Fruit fly (Drosophila melanogaster): ENCODE data around the gene Ubc2.
A peak's percentile ranks its signal among the peaks of the same experiment; 100 is the strongest.

Gene Ubc2

dm6 chr2L:10800877-10801719 is 33.3 kb upstream of the Ubc2 start, which contains the start of gene CG31869:
Gene CG31869, minus strand, starts transcription at chr2L:10801109.
- TF ChIP-seq dmrt11E (tag; optimal IDR thresholded peaks at IDR 0.05) (no peak), emc (GFP tag; optimal IDR thresholded peaks at IDR 0.05) (no peak), CG8089 (GFP tag; optimal IDR thresholded peaks at IDR 0.05) (no peak), lola (GFP tag; optimal IDR thresholded peaks at IDR 0.05) (no peak), HLH54F (GFP tag; optimal IDR thresholded peaks at IDR 0.05) (no peak), dm (GFP tag; optimal IDR thresholded peaks at IDR 0.05) (no peak), CG15269 (tag; optimal IDR thresholded peaks at IDR 0.05) (peak; percentile 8), CG12219 (GFP tag; optimal IDR thresholded peaks at IDR 0.05) (no peak), CG1647 (GFP tag; optimal IDR thresholded peaks at IDR 0.05) (no peak), croc (GFP tag; conservative IDR thresholded peaks at IDR 0.05) (no peak), CG32532 (GFP tag; IDR thresholded peaks at IDR 0.05) (0 out of 2 replicates have a peak, but pooled peaks have one; percentile 31), GATAe (GFP tag; conservative IDR thresholded peaks at IDR 0.05) (no peak), CG17912 (GFP tag; optimal IDR thresholded peaks at IDR 0.05) (no peak), CG9797 (GFP tag; optimal IDR thresholded peaks at IDR 0.05) (no peak), fd102C (GFP tag; optimal IDR thresholded peaks at IDR 0.05) (no peak), Bdp1 (GFP tag; optimal IDR thresholded peaks at IDR 0.05) (no peak), Ravus (GFP tag; IDR thresholded peaks at IDR 0.05) (no peak; the same call in 1 of the 2 replicates), CG3838 (GFP tag; optimal IDR thresholded peaks at IDR 0.05) (no peak), CG30431 (GFP tag; optimal IDR thresholded peaks at IDR 0.05) (no peak), CG34422 (GFP tag; IDR thresholded peaks at IDR 0.05) (0 out of 3 replicates have a peak, but pooled peaks have one; percentile 10), sr (GFP tag; IDR thresholded peaks at IDR 0.05) (no peak), CG6813 (GFP tag; optimal IDR thresholded peaks at IDR 0.05) (no peak), pzg (GFP tag; optimal IDR thresholded peaks at IDR 0.05) (no peak), esg (GFP tag; conservative IDR thresholded peaks at IDR 0.05) (no peak), CG3847 (GFP tag; IDR thresholded peaks at IDR 0.05) (0 out of 2 replicates have a peak, but pooled peaks have one; percentile 16), Six4 (GFP tag; optimal IDR thresholded peaks at IDR 0.05) (no peak), Ets97D (GFP tag; optimal IDR thresholded peaks at IDR 0.05) (no peak), CG3281 (GFP tag; optimal IDR thresholded peaks at IDR 0.05) (no peak), Opbp (GFP tag; IDR thresholded peaks at IDR 0.05; ENCODE audit: partially characterized antibody) (no peak), sc (optimal IDR thresholded peaks at IDR 0.05) (no peak), sc (GFP tag; optimal IDR thresholded peaks at IDR 0.05) (no peak), cg (GFP tag; optimal IDR thresholded peaks at IDR 0.05) (no peak), CrebB (tag; optimal IDR thresholded peaks at IDR 0.05) (no peak), aop (GFP tag; IDR thresholded peaks at IDR 0.05) (no peak), bab2 (GFP tag; optimal IDR thresholded peaks at IDR 0.05) (no peak), Jarid2 (GFP tag; optimal IDR thresholded peaks at IDR 0.05) (peak; percentile 79), CG12942 (GFP tag; optimal IDR thresholded peaks at IDR 0.05) (no peak), CG31388 (GFP tag; optimal IDR thresholded peaks at IDR 0.05) (no peak), zfh2 (GFP tag; optimal IDR thresholded peaks at IDR 0.05) (peak; percentile 0), dysf (GFP tag; IDR thresholded peaks at IDR 0.05) (peak; percentile 38; the same call in 1 of the 3 replicates), oc (tag; optimal IDR thresholded peaks at IDR 0.05) (no peak), CG2129 (GFP tag; IDR thresholded peaks at IDR 0.05; ENCODE audit: partially characterized antibody) (no peak), CG2120 (GFP tag; optimal IDR thresholded peaks at IDR 0.05) (peak; percentile 34), sna (GFP tag; IDR thresholded peaks at IDR 0.05; ENCODE audit: partially characterized antibody) (no peak), Atf-2 (GFP tag; optimal IDR thresholded peaks at IDR 0.05) (no peak), NC2β (GFP tag; optimal IDR thresholded peaks at IDR 0.05) (no peak), schlank (tag; optimal IDR thresholded peaks at IDR 0.05) (no peak), CG12769 (tag; optimal IDR thresholded peaks at IDR 0.05) (no peak), vnd (GFP tag; IDR thresholded peaks at IDR 0.05; ENCODE audit: partially characterized antibody) (no peak)

All from whole organism, embryonic.